Worm (Caenorhabditis elegans) whole organism, L3 larva: ENCODE data around the gene F35D11.1.

Experiments used
- ZK546.5 ChIP-seq: sonication (generic microtip); optimal IDR thresholded peaks from 2 replicates; lab custom pipeline; 2017; ENCODE audit warnings: missing biosample characterization, missing genetic modification characterization
- ama-1 ChIP-seq: fragments of 150-350 bp; optimal IDR thresholded peaks from 2 replicates; lab custom pipeline; 2018
- ceh-16 ChIP-seq: sonication (generic microtip); optimal IDR thresholded peaks from 2 replicates; lab custom pipeline; 2017; ENCODE audit warnings: missing biosample characterization, missing genetic modification characterization
- ceh-28 ChIP-seq: fragments of 150-350 bp; optimal IDR thresholded peaks from 2 replicates; lab custom pipeline; 2014; ENCODE audit warnings: missing biosample characterization, missing genetic modification reagents, missing genetic modification characterization
- ceh-82 ChIP-seq: fragments of 150-350 bp; optimal IDR thresholded peaks from 2 replicates; lab custom pipeline; 2014; ENCODE audit warnings: missing biosample characterization, missing genetic modification characterization
- ceh-9 ChIP-seq: sonication (generic microtip); optimal IDR thresholded peaks from 2 replicates; lab custom pipeline; 2018; ENCODE audit warnings: missing biosample characterization, missing genetic modification characterization
- daf-12 ChIP-seq: fragments of 150-350 bp; optimal IDR thresholded peaks from 2 replicates; lab custom pipeline; 2014; ENCODE audit warnings: missing biosample characterization, missing genetic modification reagents, missing genetic modification characterization
- egl-5 ChIP-seq: fragments of 150-350 bp; optimal IDR thresholded peaks from 2 replicates; lab custom pipeline; 2017; ENCODE audit warnings: missing biosample characterization, missing genetic modification reagents, missing genetic modification characterization, inconsistent platforms
- elt-1 ChIP-seq: fragments of 150-350 bp; optimal IDR thresholded peaks from 2 replicates; lab custom pipeline; 2014; ENCODE audit warnings: missing biosample characterization, missing genetic modification characterization
- elt-2 ChIP-seq: sonication (generic microtip); optimal IDR thresholded peaks from 2 replicates; lab custom pipeline; 2016; ENCODE audit warnings: missing genetic modification reagents, mild to moderate bottlenecking, missing genetic modification characterization, missing compliant biosample characterization
- eor-1 ChIP-seq, 2 experiments: fragments of 150-350 bp; optimal IDR thresholded peaks; 2 replicates each; lab custom pipeline; 2014 to 2018; ENCODE audit warnings: missing biosample characterization in 2 of 2, missing genetic modification characterization in 2 of 2
- fkh-2 ChIP-seq: fragments of 150-350 bp; optimal IDR thresholded peaks from 2 replicates; lab custom pipeline; 2014; ENCODE audit warnings: missing biosample characterization, missing genetic modification reagents, missing genetic modification characterization
- fos-1 ChIP-seq: fragments of 150-350 bp; optimal IDR thresholded peaks from 2 replicates; lab custom pipeline; 2014; ENCODE audit warnings: missing biosample characterization, missing genetic modification characterization
- lin-39 ChIP-seq: fragments of 150-350 bp; optimal IDR thresholded peaks from 2 replicates; lab custom pipeline; 2018; ENCODE audit warnings: missing biosample characterization, missing genetic modification reagents, missing genetic modification characterization
- lsy-12 ChIP-seq: sonication (generic microtip); optimal IDR thresholded peaks from 2 replicates; lab custom pipeline; 2016; ENCODE audit warnings: mild to moderate bottlenecking, missing genetic modification characterization, missing compliant biosample characterization
- mdl-1 ChIP-seq: fragments of 150-350 bp; optimal IDR thresholded peaks from 2 replicates; lab custom pipeline; 2014; ENCODE audit warnings: missing biosample characterization, missing genetic modification characterization
- mml-1 ChIP-seq: fragments of 150-350 bp; sonication (generic microtip); optimal IDR thresholded peaks from 3 replicates; lab custom pipeline; 2014; ENCODE audit warnings: missing biosample characterization, missing genetic modification characterization
- nfya-1 ChIP-seq: sonication (generic microtip); optimal IDR thresholded peaks from 2 replicates; lab custom pipeline; 2017; ENCODE audit warnings: missing genetic modification characterization, mild to moderate bottlenecking, missing compliant biosample characterization, antibody characterized with exemption, moderate library complexity; ENCODE audit not compliant: insufficient read depth
- nhr-23 ChIP-seq: fragments of 150-350 bp; optimal IDR thresholded peaks from 2 replicates; lab custom pipeline; 2014; ENCODE audit warnings: missing biosample characterization, missing genetic modification reagents, missing genetic modification characterization
- nhr-237 ChIP-seq: fragments of 150-350 bp; optimal IDR thresholded peaks from 2 replicates; lab custom pipeline; 2014; ENCODE audit warnings: missing biosample characterization, missing genetic modification characterization
- nhr-25 ChIP-seq: sonication (generic microtip); optimal IDR thresholded peaks from 2 replicates; lab custom pipeline; 2017; ENCODE audit warnings: missing biosample characterization, missing genetic modification characterization
- nhr-28 ChIP-seq: fragments of 150-350 bp; optimal IDR thresholded peaks from 2 replicates; lab custom pipeline; 2014; ENCODE audit warnings: missing biosample characterization, missing genetic modification characterization
- nhr-43 ChIP-seq: sonication (generic microtip); optimal IDR thresholded peaks from 2 replicates; lab custom pipeline; 2016; ENCODE audit warnings: mild to moderate bottlenecking, missing genetic modification characterization, missing compliant biosample characterization; ENCODE audit not compliant: poor library complexity, severe bottlenecking
- nhr-67 ChIP-seq: fragments of 150-350 bp; optimal IDR thresholded peaks from 2 replicates; lab custom pipeline; 2014; ENCODE audit warnings: missing biosample characterization, missing genetic modification characterization
- nhr-77 ChIP-seq: fragments of 150-350 bp; optimal IDR thresholded peaks from 2 replicates; lab custom pipeline; 2014; ENCODE audit warnings: missing biosample characterization, missing genetic modification characterization
- pqm-1 ChIP-seq: fragments of 150-350 bp; optimal IDR thresholded peaks from 2 replicates; lab custom pipeline; 2017; ENCODE audit warnings: missing biosample characterization, missing genetic modification characterization, inconsistent platforms
- sea-2 ChIP-seq: fragments of 150-350 bp; sonication (generic microtip); optimal IDR thresholded peaks from 4 replicates; lab custom pipeline; 2014; ENCODE audit warnings: missing biosample characterization, missing genetic modification reagents, missing genetic modification characterization
- skn-1 ChIP-seq: fragments of 150-350 bp; optimal IDR thresholded peaks from 2 replicates; lab custom pipeline; 2014; ENCODE audit warnings: missing biosample characterization, missing genetic modification characterization
- snpc-4 ChIP-seq: fragments of 150-350 bp; optimal IDR thresholded peaks from 2 replicates; lab custom pipeline; 2014; ENCODE audit warnings: missing biosample characterization, missing genetic modification characterization
- tbx-2 ChIP-seq: sonication (generic microtip); optimal IDR thresholded peaks from 2 replicates; lab custom pipeline; 2016; ENCODE audit warnings: mild to moderate bottlenecking, missing genetic modification characterization, missing compliant biosample characterization
- unc-62 ChIP-seq: fragments of 150-350 bp; sonication (generic microtip); optimal IDR thresholded peaks from 4 replicates; lab custom pipeline; 2014; ENCODE audit warnings: missing biosample characterization, missing genetic modification reagents, missing genetic modification characterization
- ztf-4 ChIP-seq: fragments of 150-350 bp; optimal IDR thresholded peaks from 2 replicates; lab custom pipeline; 2014; ENCODE audit warnings: missing biosample characterization, missing genetic modification characterization

Gene F35D11.1

ce11 chrII:4619700-4620099 is 7.0 kb upstream of the F35D11.1 start, which contains the start of gene clec-138:
Gene clec-138, minus strand, starts transcription at chrII:4619800.
- TF ChIP-seq mdl-1 (tag; lab: Kevin White, UChicago) (no peak), fkh-2 (no peak), ZK546.5 (no peak), snpc-4 (tag; lab: Kevin White, UChicago) (no peak), ceh-9 (tag; lab: Kevin White, UChicago) (no peak), egl-5 (no peak), nhr-237 (tag; lab: Kevin White, UChicago) (no peak), nhr-23 (tag; lab: Kevin White, UChicago) (no peak), lin-39 (tag; lab: Kevin White, UChicago) (no peak), nhr-28 (no peak), fos-1 (tag; lab: Kevin White, UChicago) (no peak), unc-62 (GFP tag; lab: Kevin White, UChicago) (no peak)
- TF ChIP-seq, all 47 proteins: peak for 0

DNA sequence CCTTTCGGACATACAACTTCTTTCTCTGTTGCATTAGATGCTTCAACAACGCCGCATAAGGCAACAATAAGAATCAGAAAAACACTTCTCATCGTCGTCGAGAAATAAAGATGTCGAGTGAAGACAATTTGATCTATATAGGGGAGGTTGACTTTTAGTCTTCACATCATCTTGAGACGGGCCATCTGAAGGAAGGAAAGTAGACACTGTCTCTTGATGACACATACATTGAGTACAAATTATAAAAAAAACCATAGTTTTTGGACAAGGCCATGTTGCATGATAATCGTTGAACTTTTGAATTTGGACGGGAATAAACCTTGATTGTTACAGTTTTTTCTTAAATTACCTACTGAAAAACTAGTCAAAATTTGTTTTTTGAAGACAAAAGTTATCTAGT is 5.1 kb upstream of the F35D11.1 start, which contains the start of gene clec-139:
TSS of gene clec-139 (minus strand) at position 101 of the 400 bp plus-strand sequence.
- TF ChIP-seq fkh-2 (no peak), mml-1 (tag; lab: Kevin White, UChicago) (no peak), elt-1 (tag; lab: Kevin White, UChicago) (no peak), nhr-25 (tag; lab: Kevin White, UChicago) (no peak), tbx-2 (tag; lab: Kevin White, UChicago) (no peak), eor-1 (tag; optimal IDR thresholded peaks at IDR 0.05; lab: Kevin White, UChicago) (no peak), nhr-28 (no peak), lsy-12 (no peak), daf-12 (tag; lab: Kevin White, UChicago) (no peak), skn-1 (tag; lab: Kevin White, UChicago) (no peak), ceh-16 (tag; lab: Kevin White, UChicago) (no peak), sea-2 (GFP tag; lab: Kevin White, UChicago) (no peak)

ce11 chrII:4631479-4631878 is 4.8 kb downstream of the F35D11.1 start:
- no peak for TF ChIP-seq nhr-43 (tag; lab: Kevin White, UChicago)
- TF ChIP-seq ceh-82, result no peak
- no peak for TF ChIP-seq fos-1 (tag; lab: Kevin White, UChicago)
- no peak for TF ChIP-seq ceh-9 (tag; lab: Kevin White, UChicago)
- TF ChIP-seq nhr-23 (tag; lab: Kevin White, UChicago), result no peak
- no peak for TF ChIP-seq mdl-1 (tag; lab: Kevin White, UChicago)
- no peak for TF ChIP-seq lsy-12
- TF ChIP-seq skn-1 (tag; lab: Kevin White, UChicago), result no peak
- no peak for TF ChIP-seq lin-39 (tag; lab: Kevin White, UChicago)
- TF ChIP-seq nhr-25 (tag; lab: Kevin White, UChicago), result no peak
- TF ChIP-seq unc-62 (GFP tag; lab: Kevin White, UChicago), result no peak
- no peak for TF ChIP-seq ama-1
- TF ChIP-seq pqm-1 (tag; lab: Kevin White, UChicago), result no peak
- TF ChIP-seq egl-5, result no peak
- TF ChIP-seq nhr-77 (tag; lab: Kevin White, UChicago), result no peak
- TF ChIP-seq elt-2 (tag; lab: Kevin White, UChicago), result no peak
- TF ChIP-seq nhr-67 (tag; lab: Kevin White, UChicago), result no peak
- TF ChIP-seq fkh-2, result no peak

DNA sequence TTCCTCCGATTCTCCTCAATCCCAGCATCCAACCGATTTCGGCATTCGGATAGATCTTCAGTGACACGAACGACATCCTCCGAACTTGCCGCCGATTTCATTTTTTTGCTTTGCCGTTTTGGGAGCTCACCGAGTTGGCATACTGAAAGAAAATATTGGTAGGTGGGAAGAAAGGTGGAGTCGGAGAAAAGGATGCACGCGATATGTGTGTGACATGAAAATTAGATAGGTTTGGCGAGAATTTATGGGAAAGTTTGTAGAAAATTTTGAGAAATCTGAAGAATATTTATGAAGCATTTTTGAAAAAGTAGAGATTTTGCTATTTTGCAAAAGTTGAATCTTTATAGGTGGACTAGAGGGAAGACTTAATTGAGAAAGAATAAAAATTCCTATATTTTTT is 11.5 kb downstream of the F35D11.1 start, which contains the start of gene che-10:
TSS of gene che-10 (minus strand) at position 101 of the 400 bp plus-strand sequence.
- no peak for TF ChIP-seq lsy-12

DNA sequence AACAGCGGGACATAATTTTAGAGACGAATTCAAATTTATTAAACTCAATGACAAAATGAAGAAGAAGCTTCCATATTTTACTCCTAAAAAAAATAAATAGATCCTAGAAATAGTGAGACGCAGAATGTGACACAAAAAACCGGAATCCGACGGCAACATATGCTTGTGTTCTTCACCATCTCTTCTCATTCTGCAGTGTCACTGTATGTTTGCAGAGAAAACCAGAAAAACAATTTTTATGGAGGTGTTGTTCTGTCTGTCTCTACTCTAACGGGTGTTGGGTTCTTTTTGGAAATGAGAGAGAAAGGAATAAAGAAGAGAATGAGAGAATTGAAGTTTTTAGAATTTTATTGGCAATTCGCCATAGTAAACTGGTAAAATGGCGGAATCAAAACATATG is 12.2 kb downstream of the F35D11.1 start:
- no peak for TF ChIP-seq nfya-1 (tag; lab: Kevin White, UChicago)
- peak; percentile 66 for TF ChIP-seq nhr-23 (tag; lab: Kevin White, UChicago)
- no peak for TF ChIP-seq ztf-4 (tag; lab: Kevin White, UChicago)
- TF ChIP-seq nhr-43 (tag; lab: Kevin White, UChicago), result peak; percentile 7
- TF ChIP-seq pqm-1 (tag; lab: Kevin White, UChicago), result no peak

ce11 chrII:4640748-4641147 is 14.0 kb downstream of the F35D11.1 start:
- TF ChIP-seq ceh-28 (tag; lab: Kevin White, UChicago) (no peak), nfya-1 (tag; lab: Kevin White, UChicago) (peak; percentile 22)
- TF ChIP-seq, all 47 proteins: peak for 1
